Worm (Caenorhabditis elegans): ENCODE measurements around the gene attf-3.

- TF ChIP-seq ama-1 (optimal IDR thresholded peaks at IDR 0.05): no peak
- no peak for TF ChIP-seq pes-1 (GFP tag; IDR thresholded peaks at IDR 0.05)
- no peak for TF ChIP-seq hnd-1 (tag; optimal IDR thresholded peaks at IDR 0.05)
- TF ChIP-seq flt-1 (GFP tag; IDR thresholded peaks at IDR 0.05): no peak
- TF ChIP-seq ets-7 (tag; optimal IDR thresholded peaks at IDR 0.05): no peak
- no peak for TF ChIP-seq ceh-13 (GFP tag; optimal IDR thresholded peaks at IDR 0.05)
- TF ChIP-seq tbx-37 (GFP tag; conservative IDR thresholded peaks at IDR 0.05): no peak
- TF ChIP-seq scrt-1 (GFP tag; IDR thresholded peaks at IDR 0.05): no peak
- TF ChIP-seq ceh-36 (tag; optimal IDR thresholded peaks at IDR 0.05): no peak
- no peak for TF ChIP-seq tbx-11 (GFP tag; IDR thresholded peaks at IDR 0.05)
- no peak for TF ChIP-seq B0310.2 (tag; optimal IDR thresholded peaks at IDR 0.05)
- TF ChIP-seq hmg-4 (GFP tag; optimal IDR thresholded peaks at IDR 0.05): no peak
- TF ChIP-seq F13C5.2 (tag; optimal IDR thresholded peaks at IDR 0.05): no peak
Measured at ce11 chrIII:62383-62873, 23.8 kb downstream of the attf-3 start.
